Worm (Caenorhabditis elegans) whole organism, late embryonic: ENCODE data around the gene K09D9.3.
A peak's percentile ranks its signal among the peaks of the same experiment; 100 is the strongest.

ENCODE experiments used
- F13H6.1 ChIP-seq: sonication (generic microtip); optimal IDR thresholded peaks from 2 replicates; lab custom pipeline; 2016; ENCODE audit warnings: missing genetic modification characterization, missing compliant biosample characterization
- K02D7.2 ChIP-seq: sonication (generic microtip); optimal IDR thresholded peaks from 2 replicates; lab custom pipeline; 2017; ENCODE audit warnings: mild to moderate bottlenecking, missing genetic modification characterization, missing compliant biosample characterization
- K09A11.1 ChIP-seq: sonication (generic microtip); optimal IDR thresholded peaks from 2 replicates; lab custom pipeline; 2017; ENCODE audit warnings: antibody characterized with exemption, mild to moderate bottlenecking, missing genetic modification characterization, missing compliant biosample characterization; ENCODE audit not compliant: insufficient read depth
- ahr-1 ChIP-seq: sonication (generic microtip); optimal IDR thresholded peaks from 2 replicates; lab custom pipeline; 2016; ENCODE audit warnings: missing genetic modification characterization, missing compliant biosample characterization
- ceh-14 ChIP-seq: sonication (generic microtip); optimal IDR thresholded peaks from 2 replicates; lab custom pipeline; 2016; ENCODE audit warnings: missing genotype, missing genetic modification characterization, missing compliant biosample characterization
- ceh-19 ChIP-seq: fragments of 200-800 bp; sonication (Bioruptor generic); optimal IDR thresholded peaks from 2 replicates; lab custom pipeline; 2018; ENCODE audit warnings: mild to moderate bottlenecking, missing genetic modification characterization, missing compliant biosample characterization
- ceh-2 ChIP-seq: sonication (generic microtip); optimal IDR thresholded peaks from 2 replicates; lab custom pipeline; 2016; ENCODE audit warnings: missing genotype, missing genetic modification characterization, missing compliant biosample characterization
- ceh-22 ChIP-seq: sonication (generic microtip); optimal IDR thresholded peaks from 2 replicates; lab custom pipeline; 2017; ENCODE audit warnings: missing biosample characterization, missing genetic modification characterization
- ceh-24 ChIP-seq: sonication (generic microtip); optimal IDR thresholded peaks from 2 replicates; lab custom pipeline; 2016; ENCODE audit warnings: mild to moderate bottlenecking, missing genetic modification characterization, missing compliant biosample characterization
- ceh-30 ChIP-seq: fragments of 150-350 bp; optimal IDR thresholded peaks from 2 replicates; lab custom pipeline; 2014; ENCODE audit warnings: missing biosample characterization, missing genetic modification characterization
- ceh-6 ChIP-seq: fragments of 200-800 bp; sonication (Bioruptor generic); optimal IDR thresholded peaks from 2 replicates; lab custom pipeline; 2018; ENCODE audit warnings: mild to moderate bottlenecking, missing genetic modification characterization, missing compliant biosample characterization
- dmd-4 ChIP-seq: sonication (generic microtip); optimal IDR thresholded peaks from 2 replicates; lab custom pipeline; 2016; ENCODE audit warnings: borderline replicate concordance, missing genetic modification characterization, missing compliant biosample characterization
- elt-2 ChIP-seq: sonication (generic microtip); optimal IDR thresholded peaks from 2 replicates; lab custom pipeline; 2016; ENCODE audit warnings: missing genetic modification reagents, missing genetic modification characterization, missing compliant biosample characterization
- elt-4 ChIP-seq: sonication (generic microtip); optimal IDR thresholded peaks from 2 replicates; lab custom pipeline; 2016; ENCODE audit warnings: missing genetic modification characterization, missing compliant biosample characterization
- ets-4 ChIP-seq: sonication (generic microtip); optimal IDR thresholded peaks from 2 replicates; lab custom pipeline; 2016; ENCODE audit warnings: missing genetic modification characterization, missing compliant biosample characterization
- fax-1 ChIP-seq: sonication (generic microtip); optimal IDR thresholded peaks from 2 replicates; lab custom pipeline; 2016; ENCODE audit warnings: missing genotype, missing genetic modification characterization, missing compliant biosample characterization
- gmeb-2 ChIP-seq: sonication (generic microtip); optimal IDR thresholded peaks from 2 replicates; lab custom pipeline; 2016; ENCODE audit warnings: missing genetic modification characterization, inconsistent platforms, missing compliant biosample characterization
- hlh-13 ChIP-seq: fragments of 200-800 bp; sonication (Bioruptor generic); optimal IDR thresholded peaks from 2 replicates; lab custom pipeline; 2018; ENCODE audit warnings: mild to moderate bottlenecking, missing genetic modification characterization, missing compliant biosample characterization
- hlh-15 ChIP-seq: sonication (generic microtip); optimal IDR thresholded peaks from 2 replicates; lab custom pipeline; 2016; ENCODE audit warnings: missing genetic modification characterization, missing compliant biosample characterization
- mec-3 ChIP-seq: sonication (generic microtip); optimal IDR thresholded peaks from 2 replicates; lab custom pipeline; 2016; ENCODE audit warnings: borderline replicate concordance, missing genetic modification characterization, missing compliant biosample characterization
- nhr-232 ChIP-seq: sonication (generic microtip); optimal IDR thresholded peaks from 2 replicates; lab custom pipeline; 2016; ENCODE audit warnings: missing genetic modification characterization, missing compliant biosample characterization
- npax-4 ChIP-seq: sonication (generic microtip); optimal IDR thresholded peaks from 2 replicates; lab custom pipeline; 2016; ENCODE audit warnings: missing genetic modification characterization, missing compliant biosample characterization
- pag-3 ChIP-seq: sonication (generic microtip); optimal IDR thresholded peaks from 2 replicates; lab custom pipeline; 2016; ENCODE audit warnings: missing compliant biosample characterization, missing genetic modification characterization, borderline replicate concordance
- pat-9 ChIP-seq: fragments of 200-800 bp; sonication (Bioruptor generic); optimal IDR thresholded peaks from 2 replicates; lab custom pipeline; 2018; ENCODE audit warnings: mild to moderate bottlenecking, missing genetic modification characterization, moderate library complexity, missing compliant biosample characterization
- pax-1 ChIP-seq: fragments of 150-350 bp; optimal IDR thresholded peaks from 2 replicates; lab custom pipeline; 2014; ENCODE audit warnings: missing biosample characterization, missing genetic modification characterization
- pha-4 ChIP-seq: fragments of 150-350 bp; optimal IDR thresholded peaks from 2 replicates; lab custom pipeline; 2018; ENCODE audit warnings: missing biosample characterization, missing genetic modification reagents, missing genetic modification characterization
- pros-1 ChIP-seq: fragments of 150-350 bp; optimal IDR thresholded peaks from 2 replicates; lab custom pipeline; 2014; ENCODE audit warnings: missing biosample characterization, missing genetic modification reagents, missing genetic modification characterization
- ref-2 ChIP-seq: sonication (generic microtip); optimal IDR thresholded peaks from 2 replicates; lab custom pipeline; 2016; ENCODE audit warnings: missing genetic modification characterization, missing compliant biosample characterization
- syd-9 ChIP-seq: sonication (generic microtip); optimal IDR thresholded peaks from 2 replicates; lab custom pipeline; 2016; ENCODE audit warnings: mild to moderate bottlenecking, missing genetic modification characterization, moderate library complexity, missing compliant biosample characterization
- tbx-7 ChIP-seq: sonication (generic microtip); optimal IDR thresholded peaks from 2 replicates; lab custom pipeline; 2016; ENCODE audit warnings: missing genotype, missing genetic modification characterization, missing compliant biosample characterization
- ttx-3 ChIP-seq: sonication (generic microtip); optimal IDR thresholded peaks from 2 replicates; lab custom pipeline; 2016; ENCODE audit warnings: missing genetic modification reagents, missing genetic modification characterization, missing compliant biosample characterization
- unc-3 ChIP-seq, 2 experiments: fragments of 200-800 bp in 1 of 2; sonication (Bioruptor generic) in 1 of 2; sonication (generic microtip) in 1 of 2; conservative IDR thresholded peaks in 1 of 2; optimal IDR thresholded peaks in 1 of 2; 2 replicates each; pipeline versions ENCODE4 v1.3.6 to Lab custom; 2016 to 2022; ENCODE audit warnings: missing compliant biosample characterization in 2 of 2, missing genetic modification characterization in 2 of 2, missing genetic modification reagents in 1 of 2
- unc-42 ChIP-seq: sonication (generic microtip); optimal IDR thresholded peaks from 2 replicates; lab custom pipeline; 2016; ENCODE audit warnings: missing genotype, missing genetic modification characterization, missing compliant biosample characterization
- zip-5 ChIP-seq: sonication (generic microtip); optimal IDR thresholded peaks from 2 replicates; lab custom pipeline; 2016; ENCODE audit warnings: missing genetic modification characterization, missing compliant biosample characterization
- ztf-16 ChIP-seq: sonication (generic microtip); optimal IDR thresholded peaks from 2 replicates; lab custom pipeline; 2017; ENCODE audit warnings: missing genetic modification characterization, missing compliant biosample characterization

K09D9.3 gene

ce11 chrV:4019188-4019587, at the start of gene K09D9.3:
Gene K09D9.3, plus strand, starts transcription at chrV:4019488.
- no peak for TF ChIP-seq fax-1 (tag; lab: Kevin White, UChicago)
- TF ChIP-seq unc-42: no peak
- TF ChIP-seq K02D7.2 (tag; lab: Kevin White, UChicago): no peak
- TF ChIP-seq ahr-1 (tag; lab: Kevin White, UChicago): no peak
- no peak for TF ChIP-seq K09A11.1 (tag; lab: Kevin White, UChicago)
- no peak for TF ChIP-seq pha-4 (tag; lab: Kevin White, UChicago)
- TF ChIP-seq ceh-22 (tag; lab: Kevin White, UChicago): no peak
- TF ChIP-seq nhr-232 (tag; lab: Kevin White, UChicago): no peak
- TF ChIP-seq dmd-4 (tag; lab: Kevin White, UChicago): no peak
- no peak for TF ChIP-seq ttx-3 (tag; lab: Kevin White, UChicago)
- TF ChIP-seq ceh-14: no peak

ce11 chrV:3969664-3970063, 49.6 kb upstream of the K09D9.3 start:
- TF ChIP-seq F13H6.1 (tag; lab: Kevin White, UChicago) (no peak), npax-4 (tag; lab: Kevin White, UChicago) (no peak), ceh-2 (no peak), elt-2 (tag; lab: Kevin White, UChicago) (no peak), elt-4 (tag; lab: Kevin White, UChicago) (no peak), tbx-7 (no peak), syd-9 (tag; lab: Kevin White, UChicago) (no peak), pax-1 (tag; lab: Kevin White, UChicago) (no peak), mec-3 (tag; lab: Kevin White, UChicago) (no peak), hlh-15 (no peak), zip-5 (tag; lab: Kevin White, UChicago) (no peak), ets-4 (tag; lab: Kevin White, UChicago) (no peak), pros-1 (tag; lab: Kevin White, UChicago) (no peak), pag-3 (tag; lab: Kevin White, UChicago) (no peak), ceh-30 (tag; lab: Kevin White, UChicago) (no peak), ttx-3 (tag; lab: Kevin White, UChicago) (no peak)

- no peak for TF ChIP-seq ahr-1 (tag; lab: Kevin White, UChicago)
- TF ChIP-seq ets-4 (tag; lab: Kevin White, UChicago): no peak
- no peak for TF ChIP-seq gmeb-2 (tag; lab: Kevin White, UChicago)
- no peak for TF ChIP-seq hlh-13 (GFP tag; lab: Kevin White, UChicago)
- no peak for TF ChIP-seq nhr-232 (tag; lab: Kevin White, UChicago)
- peak; percentile 2 for TF ChIP-seq elt-2 (tag; lab: Kevin White, UChicago)
- TF ChIP-seq ceh-30 (tag; lab: Kevin White, UChicago): no peak
Observed at ce11 chrV:3970410-3970809, 48.9 kb upstream of the K09D9.3 start, which contains the start of gene cyp-34A9. Gene cyp-34A9, minus strand, starts transcription at chrV:3970540.

- TF ChIP-seq ceh-24: no peak
- TF ChIP-seq ceh-6: no peak
- no peak for TF ChIP-seq pat-9 (tag; lab: Kevin White, UChicago)
- TF ChIP-seq ceh-2: no peak
- TF ChIP-seq ztf-16 (tag; lab: Kevin White, UChicago): no peak
- no peak for TF ChIP-seq F13H6.1 (tag; lab: Kevin White, UChicago)
- TF ChIP-seq ref-2 (tag; lab: Kevin White, UChicago): no peak
- TF ChIP-seq unc-3 (GFP tag; conservative IDR thresholded peaks at IDR 0.05; lab: Robert Waterston, UW): no peak
- no peak for TF ChIP-seq unc-3 (tag; optimal IDR thresholded peaks at IDR 0.05; lab: Kevin White, UChicago)
- no peak for TF ChIP-seq ceh-19
Observed at ce11 chrV:3972846-3973245, 46.4 kb upstream of the K09D9.3 start, which contains the start of gene cyp-34A10. Gene cyp-34A10, minus strand, starts transcription at chrV:3972991.
